Worm (Caenorhabditis elegans) whole organism, L4 larva: ENCODE measurements around the gene C51E3.9.
A peak's percentile ranks its signal among the peaks of the same experiment; 100 is the strongest.

Experiments used
- D1046.2 ChIP-seq: fragments of 200-800 bp; sonication (Bioruptor generic); IDR thresholded peaks from 2 replicates; pipeline ENCODE4 v1.3.6; 2022; ENCODE audit warnings: missing genetic modification characterization, missing compliant biosample characterization
- F26F4.8 ChIP-seq: fragments of 200-800 bp; sonication (Bioruptor generic); conservative IDR thresholded peaks from 2 replicates; pipeline ENCODE4 v1.3.6; 2022; ENCODE audit warnings: missing genetic modification characterization, missing compliant biosample characterization
- F37D6.2 ChIP-seq: sonication (generic microtip); optimal IDR thresholded peaks from 2 replicates; lab custom pipeline; 2016; ENCODE audit warnings: mild to moderate bottlenecking, missing genetic modification characterization, missing compliant biosample characterization
- F49E8.2 ChIP-seq: sonication (generic microtip); optimal IDR thresholded peaks from 2 replicates; lab custom pipeline; 2016; ENCODE audit warnings: missing compliant biosample characterization, mild to moderate bottlenecking, missing genetic modification characterization, borderline replicate concordance
- T26A8.4 ChIP-seq: fragments of 200-800 bp; sonication (Bioruptor generic); IDR thresholded peaks from 2 replicates; pipeline ENCODE4 v1.3.6; 2022; ENCODE audit warnings: missing genetic modification characterization, missing compliant biosample characterization
- Y105C5A.15 ChIP-seq: fragments of 200-800 bp; sonication (Bioruptor generic); IDR thresholded peaks from 2 replicates; pipeline ENCODE4 v1.3.6; 2022; ENCODE audit warnings: missing genetic modification characterization, missing compliant biosample characterization
- Y5F2A.4 ChIP-seq: fragments of 200-800 bp; sonication (Bioruptor generic); optimal IDR thresholded peaks from 2 replicates; lab custom pipeline; 2018; ENCODE audit warnings: mild to moderate bottlenecking, missing genetic modification characterization, missing compliant biosample characterization
- aha-1 ChIP-seq: fragments of 150-350 bp; peaks from one replicate; lab custom pipeline; 2014; ENCODE audit warnings: missing biosample characterization, missing genetic modification characterization
- aly-2 ChIP-seq: sonication (generic microtip); optimal IDR thresholded peaks from 2 replicates; lab custom pipeline; 2018; ENCODE audit warnings: missing biosample characterization, missing genetic modification characterization
- ceh-28 ChIP-seq: fragments of 150-350 bp; optimal IDR thresholded peaks from 2 replicates; lab custom pipeline; 2014; ENCODE audit warnings: missing biosample characterization, missing genetic modification reagents, missing genetic modification characterization
- ceh-62 ChIP-seq: sonication (generic microtip); optimal IDR thresholded peaks from 2 replicates; lab custom pipeline; 2017; ENCODE audit warnings: missing biosample characterization, missing genetic modification characterization
- ceh-82 ChIP-seq: sonication (generic microtip); optimal IDR thresholded peaks from 2 replicates; lab custom pipeline; 2017; ENCODE audit warnings: missing biosample characterization, missing genetic modification characterization
- daf-12 ChIP-seq: fragments of 150-350 bp; optimal IDR thresholded peaks from 2 replicates; lab custom pipeline; 2014; ENCODE audit warnings: missing biosample characterization, missing genetic modification reagents, missing genetic modification characterization
- daf-16 ChIP-seq, 3 experiments: sonication (generic microtip); optimal IDR thresholded peaks; 2 replicates each; lab custom pipeline; 2016 to 2017; ENCODE audit warnings: missing genetic modification characterization in 3 of 3, missing genetic modification reagents in 3 of 3, mild to moderate bottlenecking in 2 of 3, missing compliant biosample characterization in 2 of 3, missing biosample characterization in 1 of 3, moderate library complexity in 1 of 3
- daf-19 ChIP-seq: fragments of 200-800 bp; sonication (Bioruptor generic); conservative IDR thresholded peaks from 2 replicates; pipeline ENCODE4 v1.3.6; 2022; ENCODE audit warnings: missing genetic modification characterization, missing compliant biosample characterization
- daf-8 ChIP-seq: fragments of 200-800 bp; sonication (Bioruptor generic); IDR thresholded peaks from 2 replicates; pipeline ENCODE4 v1.3.6; 2022; ENCODE audit warnings: missing genetic modification characterization, missing compliant biosample characterization
- dmd-6 ChIP-seq: fragments of 200-800 bp; sonication (Bioruptor generic); IDR thresholded peaks from 2 replicates; pipeline ENCODE4 v1.3.6; 2022; ENCODE audit warnings: missing genetic modification reagents, missing genetic modification characterization, missing compliant biosample characterization
- dmd-9 ChIP-seq: fragments of 200-800 bp; sonication (Bioruptor generic); IDR thresholded peaks from 2 replicates; pipeline ENCODE4 v1.3.6; 2022; ENCODE audit warnings: missing genetic modification reagents, missing genetic modification characterization, missing compliant biosample characterization
- dpl-1 ChIP-seq: fragments of 150-350 bp; optimal IDR thresholded peaks from 2 replicates; lab custom pipeline; 2014; ENCODE audit warnings: missing biosample characterization, missing genetic modification reagents, missing genetic modification characterization
- duxl-1 ChIP-seq: sonication (generic microtip); optimal IDR thresholded peaks from 2 replicates; lab custom pipeline; 2016; ENCODE audit warnings: mild to moderate bottlenecking, missing genetic modification characterization, moderate library complexity, missing compliant biosample characterization; ENCODE audit not compliant: poor library complexity
- dve-1 ChIP-seq: sonication (generic microtip); optimal IDR thresholded peaks from 2 replicates; lab custom pipeline; 2017; ENCODE audit warnings: antibody characterized with exemption, mild to moderate bottlenecking, missing genetic modification characterization, missing compliant biosample characterization; ENCODE audit not compliant: insufficient read depth
- egl-43 ChIP-seq: fragments of 200-800 bp; sonication (Bioruptor generic); IDR thresholded peaks from 2 replicates; pipeline ENCODE4 v1.3.6; 2022; ENCODE audit warnings: missing genetic modification reagents, missing genetic modification characterization, missing compliant biosample characterization
- fkh-10 ChIP-seq: fragments of 150-350 bp; optimal IDR thresholded peaks from 2 replicates; lab custom pipeline; 2014; ENCODE audit warnings: missing biosample characterization, missing genetic modification reagents, missing genetic modification characterization
- fos-1 ChIP-seq: fragments of 150-350 bp; optimal IDR thresholded peaks from 2 replicates; lab custom pipeline; 2014; ENCODE audit warnings: missing biosample characterization, missing genetic modification characterization
- hif-1 ChIP-seq, 2 experiments: sonication (generic microtip); optimal IDR thresholded peaks; 2 replicates each; lab custom pipeline; 2016 to 2017; ENCODE audit warnings: missing compliant biosample characterization in 2 of 2, missing genetic modification characterization in 2 of 2, missing genetic modification reagents in 2 of 2, missing genotype in 2 of 2, mild to moderate bottlenecking in 1 of 2
- hlh-11 ChIP-seq: fragments of 200-800 bp; sonication (Bioruptor generic); optimal IDR thresholded peaks from 2 replicates; lab custom pipeline; 2018; ENCODE audit warnings: mild to moderate bottlenecking, missing genetic modification characterization, missing compliant biosample characterization
- hlh-30 ChIP-seq: sonication (generic microtip); optimal IDR thresholded peaks from 2 replicates; lab custom pipeline; 2017; ENCODE audit warnings: antibody characterized with exemption, mild to moderate bottlenecking, missing genetic modification characterization, missing compliant biosample characterization; ENCODE audit not compliant: insufficient read depth
- lin-1 ChIP-seq: fragments of 200-800 bp; sonication (Bioruptor generic); IDR thresholded peaks from 2 replicates; pipeline ENCODE4 v1.3.6; 2022; ENCODE audit warnings: missing genetic modification reagents, missing genetic modification characterization, missing compliant biosample characterization
- lin-38 ChIP-seq: fragments of 200-800 bp; sonication (Bioruptor generic); IDR thresholded peaks from 2 replicates; pipeline ENCODE4 v1.3.6; 2022; ENCODE audit warnings: missing genetic modification reagents, missing genetic modification characterization, missing compliant biosample characterization
- lin-39 ChIP-seq: fragments of 150-350 bp; optimal IDR thresholded peaks from 2 replicates; lab custom pipeline; 2014; ENCODE audit warnings: missing biosample characterization, missing genetic modification reagents, missing genetic modification characterization
- madf-5 ChIP-seq, 2 experiments: fragments of 200-800 bp; sonication (Bioruptor generic); IDR thresholded peaks; 2 replicates each; pipeline ENCODE4 v1.3.6; 2022; ENCODE audit warnings: missing compliant biosample characterization in 2 of 2, missing genetic modification characterization in 2 of 2
- madf-9 ChIP-seq: fragments of 200-800 bp; sonication (Bioruptor generic); conservative IDR thresholded peaks from 2 replicates; pipeline ENCODE4 v1.3.6; 2022; ENCODE audit warnings: missing genetic modification reagents, missing genetic modification characterization, missing compliant biosample characterization
- mdt-29 ChIP-seq: fragments of 200-800 bp; sonication (Bioruptor generic); IDR thresholded peaks from 2 replicates; pipeline ENCODE4 v1.3.6; 2022; ENCODE audit warnings: missing genetic modification reagents, missing genetic modification characterization, missing compliant biosample characterization
- mxl-3 ChIP-seq: fragments of 200-800 bp; sonication (Bioruptor generic); optimal IDR thresholded peaks from 2 replicates; lab custom pipeline; 2018; ENCODE audit warnings: mild to moderate bottlenecking, missing genetic modification characterization, missing compliant biosample characterization
- nhr-10 ChIP-seq: fragments of 150-350 bp; optimal IDR thresholded peaks from 2 replicates; lab custom pipeline; 2014; ENCODE audit warnings: missing biosample characterization, missing genetic modification characterization
- nhr-25 ChIP-seq: sonication (generic microtip); optimal IDR thresholded peaks from 2 replicates; lab custom pipeline; 2017; ENCODE audit warnings: missing genetic modification characterization, mild to moderate bottlenecking, missing compliant biosample characterization, antibody characterized with exemption, moderate library complexity, borderline replicate concordance; ENCODE audit not compliant: insufficient read depth
- nhr-41 ChIP-seq: fragments of 200-800 bp; sonication (Bioruptor generic); IDR thresholded peaks from 2 replicates; pipeline ENCODE4 v1.3.6; 2022; ENCODE audit warnings: missing genetic modification reagents, missing genetic modification characterization, missing compliant biosample characterization
- nhr-42 ChIP-seq: fragments of 200-800 bp; sonication (Bioruptor generic); IDR thresholded peaks from 2 replicates; pipeline ENCODE4 v1.3.6; 2022; ENCODE audit warnings: missing genetic modification characterization, missing compliant biosample characterization
- nhr-6 ChIP-seq: fragments of 150-350 bp; optimal IDR thresholded peaks from 2 replicates; lab custom pipeline; 2014; ENCODE audit warnings: missing biosample characterization, missing genetic modification characterization
- rbr-2 ChIP-seq: sonication (generic microtip); optimal IDR thresholded peaks from 2 replicates; lab custom pipeline; 2016; ENCODE audit warnings: missing genotype, missing genetic modification characterization, missing compliant biosample characterization
- saeg-2 ChIP-seq: fragments of 200-800 bp; sonication (Bioruptor generic); IDR thresholded peaks from 2 replicates; pipeline ENCODE4 v1.3.6; 2022; ENCODE audit warnings: missing genetic modification reagents, missing genetic modification characterization, missing compliant biosample characterization
- snpc-1.2 ChIP-seq: fragments of 200-800 bp; sonication (Bioruptor generic); IDR thresholded peaks from 2 replicates; pipeline ENCODE4 v1.3.6; 2022; ENCODE audit warnings: missing genetic modification reagents, missing genetic modification characterization, missing compliant biosample characterization
- spr-1 ChIP-seq: sonication (generic microtip); optimal IDR thresholded peaks from 2 replicates; lab custom pipeline; 2016; ENCODE audit warnings: mild to moderate bottlenecking, missing genetic modification characterization, missing compliant biosample characterization
- spr-3 ChIP-seq: fragments of 200-800 bp; sonication (Bioruptor generic); optimal IDR thresholded peaks from 2 replicates; lab custom pipeline; 2018; ENCODE audit warnings: mild to moderate bottlenecking, missing genetic modification characterization, missing compliant biosample characterization
- tag-97 ChIP-seq: fragments of 200-800 bp; sonication (Bioruptor generic); IDR thresholded peaks from 2 replicates; pipeline ENCODE4 v1.3.6; 2022; ENCODE audit warnings: missing genetic modification characterization, missing compliant biosample characterization
- tra-1 ChIP-seq: fragments of 200-800 bp; sonication (Bioruptor generic); IDR thresholded peaks from 2 replicates; pipeline ENCODE4 v1.3.6; 2022; ENCODE audit warnings: missing genetic modification reagents, missing genetic modification characterization, missing compliant biosample characterization
- unc-130 ChIP-seq: sonication (generic microtip); optimal IDR thresholded peaks from 2 replicates; lab custom pipeline; 2016; ENCODE audit warnings: missing genetic modification reagents, missing genetic modification characterization, missing compliant biosample characterization
- vab-7 ChIP-seq: fragments of 200-800 bp; sonication (Bioruptor generic); IDR thresholded peaks from 2 replicates; pipeline ENCODE4 v1.3.6; 2022; ENCODE audit warnings: missing genetic modification reagents, missing genetic modification characterization, missing compliant biosample characterization
- zip-11 ChIP-seq: fragments of 200-800 bp; sonication (Bioruptor generic); IDR thresholded peaks from 2 replicates; pipeline ENCODE4 v1.3.6; 2022; ENCODE audit warnings: missing genetic modification characterization, missing compliant biosample characterization
- ztf-7 ChIP-seq: fragments of 150-350 bp; optimal IDR thresholded peaks from 2 replicates; lab custom pipeline; 2014; ENCODE audit warnings: missing biosample characterization, missing genetic modification characterization

The C51E3.9 gene

ce11 chrV:10174632-10175075, 28.9 kb downstream of the C51E3.9 start (continued):
- no peak for TF ChIP-seq unc-130 (GFP tag; lab: Kevin White, UChicago)
- TF ChIP-seq spr-1 (tag; lab: Kevin White, UChicago) = no peak
- no peak for TF ChIP-seq daf-12 (tag; lab: Kevin White, UChicago)
- 0 out of 2 replicates have a peak, but pooled peaks have one; percentile 33 for TF ChIP-seq vab-7 (GFP tag; lab: Robert Waterston, UW)
- TF ChIP-seq dve-1 (tag; lab: Kevin White, UChicago) = no peak
- TF ChIP-seq hif-1 (tag; optimal IDR thresholded peaks at IDR 0.05; lab: Kevin White, UChicago) = peak in 1 of 2 experiments; percentile 66
- TF ChIP-seq spr-3 (GFP tag; lab: Kevin White, UChicago) = no peak
- peak; percentile 84 for TF ChIP-seq F37D6.2
- no peak for TF ChIP-seq Y5F2A.4 (GFP tag; lab: Kevin White, UChicago)
- peak; percentile 100 for TF ChIP-seq aha-1
- TF ChIP-seq mdt-29 (GFP tag; lab: Robert Waterston, UW) = 0 out of 2 replicates have a peak, but pooled peaks have one; percentile 25
- TF ChIP-seq zip-11 (GFP tag; lab: Robert Waterston, UW) = no peak
- no peak for TF ChIP-seq fos-1 (tag; lab: Kevin White, UChicago)
- peak; percentile 78 for TF ChIP-seq ceh-28 (tag; lab: Kevin White, UChicago)
- 0 out of 2 replicates have a peak, but pooled peaks have one; percentile 26 for TF ChIP-seq saeg-2 (GFP tag; lab: Robert Waterston, UW)
- TF ChIP-seq F26F4.8 = no peak
- peak; percentile 84 for TF ChIP-seq egl-43 (GFP tag; lab: Robert Waterston, UW)
- TF ChIP-seq duxl-1 (tag; lab: Kevin White, UChicago) = no peak
- no peak for TF ChIP-seq tag-97 (GFP tag; lab: Robert Waterston, UW)
- no peak for TF ChIP-seq dmd-9 (GFP tag; lab: Robert Waterston, UW)
- TF ChIP-seq dmd-6 (GFP tag; lab: Robert Waterston, UW) = peak; percentile 47
- TF ChIP-seq nhr-6 (tag; lab: Kevin White, UChicago) = no peak
- no peak for TF ChIP-seq Y105C5A.15 (GFP tag; lab: Robert Waterston, UW)
- no peak for TF ChIP-seq daf-19 (GFP tag; lab: Robert Waterston, UW)
- TF ChIP-seq daf-8 = no peak
- no peak for TF ChIP-seq nhr-41 (GFP tag; lab: Robert Waterston, UW)
- no peak for TF ChIP-seq daf-16 (GFP tag; optimal IDR thresholded peaks at IDR 0.05; lab: Kevin White, UChicago)
- TF ChIP-seq daf-16 (tag; optimal IDR thresholded peaks at IDR 0.05; lab: Kevin White, UChicago) = no peak
- no peak for TF ChIP-seq aly-2
- no peak for TF ChIP-seq snpc-1.2
- no peak for TF ChIP-seq nhr-25 (tag; lab: Kevin White, UChicago)
- TF ChIP-seq ztf-7 (tag; lab: Kevin White, UChicago) = no peak
- peak; percentile 89 for TF ChIP-seq rbr-2 (tag; lab: Kevin White, UChicago)
- 0 out of 2 replicates have a peak, but pooled peaks have one; percentile 15 for TF ChIP-seq nhr-42 (GFP tag; lab: Robert Waterston, UW)
- peak; percentile 47; the same call in 1 of the 2 replicates for TF ChIP-seq lin-38 (GFP tag; lab: Robert Waterston, UW)
- TF ChIP-seq lin-1 (GFP tag; lab: Robert Waterston, UW) = no peak
- TF ChIP-seq dpl-1 (GFP tag; lab: Kevin White, UChicago) = no peak
- peak; percentile 56 for TF ChIP-seq hlh-11
- TF ChIP-seq ceh-62 (tag; lab: Kevin White, UChicago) = no peak
- no peak for TF ChIP-seq D1046.2 (GFP tag; lab: Robert Waterston, UW)
- no peak for TF ChIP-seq ceh-82 (tag; lab: Kevin White, UChicago)
- no peak for TF ChIP-seq nhr-10 (tag; lab: Kevin White, UChicago)
- TF ChIP-seq tra-1 (GFP tag; lab: Robert Waterston, UW) = peak; percentile 36; the same call in 1 of the 2 replicates
- no peak for TF ChIP-seq lin-39 (tag; lab: Kevin White, UChicago)
- no peak for TF ChIP-seq F49E8.2 (tag; lab: Kevin White, UChicago)
- TF ChIP-seq mxl-3 = peak; percentile 28
- TF ChIP-seq fkh-10 (GFP tag; lab: Kevin White, UChicago) = peak; percentile 98
- no peak for TF ChIP-seq madf-9
- no peak for TF ChIP-seq T26A8.4 (GFP tag; lab: Robert Waterston, UW)
- no peak for TF ChIP-seq madf-5 (GFP tag; IDR thresholded peaks at IDR 0.05; lab: Robert Waterston, UW)
- TF ChIP-seq hlh-30 (tag; lab: Kevin White, UChicago) = peak; percentile 73
